Worm (Caenorhabditis elegans): ENCODE data around the gene nhr-21.

DNA sequence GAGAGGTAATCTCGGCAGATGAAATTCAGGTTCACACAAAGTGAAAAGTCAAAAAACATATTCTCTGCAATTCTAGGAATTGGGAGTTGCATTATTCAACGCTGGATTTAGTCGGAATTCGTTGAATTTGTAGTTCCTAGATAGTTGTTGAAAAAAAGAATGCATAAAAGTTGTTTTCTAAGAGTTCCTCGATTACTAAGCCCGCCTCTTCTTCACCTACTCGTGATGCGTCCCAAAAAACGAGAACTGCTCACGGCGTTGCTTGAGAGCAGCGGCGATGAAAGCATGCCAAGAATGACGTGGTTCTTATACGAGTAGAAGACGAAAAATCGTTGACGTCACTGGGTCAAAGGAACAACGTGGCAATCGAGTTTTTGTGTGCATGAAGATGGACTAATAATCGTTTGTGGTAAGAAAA lies 14.0 kb upstream of the nhr-21 start:
- TF ChIP-seq daf-12 (tag; optimal IDR thresholded peaks at IDR 0.05) (no peak), ztf-11 (tag; optimal IDR thresholded peaks at IDR 0.05) (no peak), ama-1 (optimal IDR thresholded peaks at IDR 0.05) (no peak), fos-1 (tag; optimal IDR thresholded peaks at IDR 0.05) (no peak)

Measured in whole organism, L3 larva.